Worm (Caenorhabditis elegans): Measurements from ENCODE around the gene str-160.

DNA sequence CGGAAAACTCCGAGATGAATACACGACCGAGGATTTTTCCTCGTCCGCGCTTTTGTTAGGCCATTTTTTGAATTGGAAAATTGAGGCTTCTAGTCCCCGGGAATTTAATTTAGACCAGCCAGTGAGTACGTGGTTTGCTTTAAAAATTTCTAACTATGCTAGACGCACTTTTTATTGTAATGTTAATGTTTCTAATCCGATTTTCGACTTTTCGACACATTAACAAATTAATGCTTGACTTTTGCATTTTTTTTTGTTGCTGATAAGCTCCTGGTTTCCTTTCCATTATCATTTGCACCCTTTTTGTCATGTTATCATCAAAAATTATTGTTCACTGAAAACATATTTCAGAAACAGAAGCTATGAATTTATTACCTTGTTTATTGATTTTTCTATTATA, 22.2 kb downstream of the str-160 start, which contains the start of gene clec-204:
- TF ChIP-seq snpc-4 (tag; optimal IDR thresholded peaks at IDR 0.05): no peak
- no peak for TF ChIP-seq lin-13 (tag; optimal IDR thresholded peaks at IDR 0.05)
- no peak for TF ChIP-seq nhr-76 (tag; optimal IDR thresholded peaks at IDR 0.05)
- TF ChIP-seq nhr-28 (tag; optimal IDR thresholded peaks at IDR 0.05): no peak
- no peak for TF ChIP-seq unc-39 (tag; optimal IDR thresholded peaks at IDR 0.05)
- TF ChIP-seq elt-3 (tag; optimal IDR thresholded peaks at IDR 0.05): no peak

Data from whole organism, mixed stage, embryonic.